Worm (Caenorhabditis elegans) whole organism, midembryonic: ENCODE results near the gene F16F9.3.

ENCODE experiments used
- flt-1 ChIP-seq: fragments of 200-800 bp; sonication (Bioruptor generic); IDR thresholded peaks from 2 replicates; pipeline ENCODE4 v1.3.6; 2022; ENCODE audit warnings: missing genetic modification characterization, missing compliant biosample characterization
- klf-2 ChIP-seq: fragments of 200-800 bp; sonication (Bioruptor generic); conservative IDR thresholded peaks from 2 replicates; pipeline ENCODE4 v1.3.6; 2022; ENCODE audit warnings: missing genetic modification reagents, missing genetic modification characterization, missing compliant biosample characterization
- tab-1 ChIP-seq: fragments of 200-800 bp; sonication (Bioruptor generic); IDR thresholded peaks from 2 replicates; pipeline ENCODE4 v1.3.6; 2022; ENCODE audit warnings: missing genetic modification characterization, missing compliant biosample characterization

DNA sequence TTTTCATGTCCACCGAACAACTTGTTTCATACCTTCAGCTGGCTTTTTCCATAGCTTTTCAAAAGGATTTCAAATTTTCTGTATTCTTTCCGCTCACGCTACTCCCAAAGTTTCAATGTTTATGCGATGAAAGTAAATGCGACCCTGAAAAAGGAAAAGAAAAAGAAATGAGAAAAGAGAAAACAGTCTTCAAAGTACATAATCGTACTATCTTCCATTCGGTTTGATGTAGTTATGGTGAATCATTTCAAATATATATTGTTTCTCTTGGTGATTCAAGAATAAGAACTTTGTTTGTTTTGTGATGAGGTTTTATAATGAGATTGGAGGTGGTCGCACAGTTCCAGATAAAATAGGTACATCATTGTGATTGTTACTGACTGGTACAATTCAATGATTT, 18.7 kb upstream of the F16F9.3 start:
- TF ChIP-seq klf-2 (GFP tag; lab: Robert Waterston, UW) (no peak), flt-1 (GFP tag; lab: Robert Waterston, UW) (no peak), tab-1 (GFP tag; lab: Robert Waterston, UW) (no peak)
